Worm (Caenorhabditis elegans) whole organism, late embryonic: Measurements from ENCODE around the gene F56B3.4.

Experiments used
- F13H6.1 ChIP-seq: sonication (generic microtip); optimal IDR thresholded peaks from 2 replicates; lab custom pipeline; 2016; ENCODE audit warnings: missing genetic modification characterization, missing compliant biosample characterization
- Y22D7AL.16 ChIP-seq: sonication (generic microtip); optimal IDR thresholded peaks from 2 replicates; lab custom pipeline; 2016; ENCODE audit warnings: missing genetic modification characterization, missing compliant biosample characterization
- ahr-1 ChIP-seq: sonication (generic microtip); optimal IDR thresholded peaks from 2 replicates; lab custom pipeline; 2016; ENCODE audit warnings: missing genetic modification characterization, missing compliant biosample characterization
- ceh-24 ChIP-seq: sonication (generic microtip); optimal IDR thresholded peaks from 2 replicates; lab custom pipeline; 2016; ENCODE audit warnings: mild to moderate bottlenecking, missing genetic modification characterization, missing compliant biosample characterization
- elt-2 ChIP-seq: sonication (generic microtip); optimal IDR thresholded peaks from 2 replicates; lab custom pipeline; 2016; ENCODE audit warnings: missing genetic modification reagents, missing genetic modification characterization, missing compliant biosample characterization
- elt-4 ChIP-seq: sonication (generic microtip); optimal IDR thresholded peaks from 2 replicates; lab custom pipeline; 2016; ENCODE audit warnings: missing genetic modification characterization, missing compliant biosample characterization
- eyg-1 ChIP-seq: sonication (generic microtip); optimal IDR thresholded peaks from 2 replicates; lab custom pipeline; 2016; ENCODE audit warnings: missing genotype, missing genetic modification characterization, missing compliant biosample characterization
- hlh-6 ChIP-seq: sonication (generic microtip); optimal IDR thresholded peaks from 2 replicates; lab custom pipeline; 2016; ENCODE audit warnings: missing genotype, missing genetic modification characterization, missing compliant biosample characterization
- lin-11 ChIP-seq: fragments of 200-800 bp; sonication (Bioruptor generic); optimal IDR thresholded peaks from 2 replicates; lab custom pipeline; 2018; ENCODE audit warnings: mild to moderate bottlenecking, missing genetic modification characterization, missing compliant biosample characterization
- nhr-11 ChIP-seq: fragments of 150-350 bp; optimal IDR thresholded peaks from 2 replicates; lab custom pipeline; 2014; ENCODE audit warnings: missing biosample characterization, missing genetic modification characterization
- pqm-1 ChIP-seq: sonication (generic microtip); optimal IDR thresholded peaks from 2 replicates; lab custom pipeline; 2016; ENCODE audit warnings: missing genetic modification characterization, missing compliant biosample characterization
- rnt-1 ChIP-seq: sonication (generic microtip); optimal IDR thresholded peaks from 2 replicates; lab custom pipeline; 2016; ENCODE audit warnings: missing genetic modification characterization, missing compliant biosample characterization
- zip-5 ChIP-seq: sonication (generic microtip); optimal IDR thresholded peaks from 2 replicates; lab custom pipeline; 2016; ENCODE audit warnings: missing genetic modification characterization, missing compliant biosample characterization
- ztf-16 ChIP-seq: sonication (generic microtip); optimal IDR thresholded peaks from 2 replicates; lab custom pipeline; 2017; ENCODE audit warnings: missing genetic modification characterization, missing compliant biosample characterization

DNA sequence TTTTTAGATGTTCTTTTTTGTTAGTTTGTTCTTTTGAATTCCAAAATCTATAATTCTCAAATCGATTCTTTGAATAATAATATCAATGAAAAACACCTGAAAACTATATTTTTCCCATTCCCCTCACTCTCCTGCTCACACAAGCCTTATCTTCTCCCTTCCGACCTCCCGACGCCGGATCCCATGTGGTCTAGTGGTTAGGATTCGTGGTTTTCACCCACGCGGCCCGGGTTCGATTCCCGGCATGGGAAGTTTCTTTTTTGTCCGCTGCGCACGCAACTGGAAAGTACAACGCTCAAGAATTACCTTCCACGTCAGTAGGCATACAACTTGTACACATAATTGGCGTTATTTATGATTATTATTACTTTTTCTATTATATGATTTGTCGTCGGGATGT, 48.6 kb upstream of the F56B3.4 start:
- TF ChIP-seq eyg-1 (tag; lab: Kevin White, UChicago) (no peak), Y22D7AL.16 (tag; lab: Kevin White, UChicago) (peak; percentile 57), elt-2 (peak; percentile 64), ceh-24 (no peak), elt-4 (tag; lab: Kevin White, UChicago) (no peak), lin-11 (tag; lab: Kevin White, UChicago) (peak; percentile 37), ztf-16 (tag; lab: Kevin White, UChicago) (peak; percentile 8), hlh-6 (tag; lab: Kevin White, UChicago) (peak; percentile 33), nhr-11 (tag; lab: Kevin White, UChicago) (no peak), F13H6.1 (tag; lab: Kevin White, UChicago) (peak; percentile 39), ahr-1 (no peak), pqm-1 (no peak), zip-5 (no peak), rnt-1 (tag; lab: Kevin White, UChicago) (peak; percentile 31)
